Fruit fly (Drosophila melanogaster): Measurements from ENCODE around the gene CG18641.

- TF ChIP-seq usp (GFP tag; optimal IDR thresholded peaks at IDR 0.05), result no peak
- no peak for TF ChIP-seq jim (GFP tag; optimal IDR thresholded peaks at IDR 0.05)
- TF ChIP-seq CG32264 (GFP tag; optimal IDR thresholded peaks at IDR 0.05), result no peak
- TF ChIP-seq Myc (optimal IDR thresholded peaks at IDR 0.05), result no peak
- no peak for TF ChIP-seq rgr (GFP tag; optimal IDR thresholded peaks at IDR 0.05)
- TF ChIP-seq Dfd (GFP tag; optimal IDR thresholded peaks at IDR 0.05), result no peak
- TF ChIP-seq Dif (GFP tag; optimal IDR thresholded peaks at IDR 0.05; ENCODE audit: partially characterized antibody), result no peak
These were observed 39.5 kb upstream of the CG18641 start for dm6 chr2L:2454644-2455043.

Data from whole organism, wandering third instar larva.